Worm (Caenorhabditis elegans) whole organism, L3 larva: ENCODE data around the gene sra-28.

Experiments
- R02D3.7 ChIP-seq: fragments of 150-350 bp; optimal IDR thresholded peaks from 2 replicates; lab custom pipeline; 2014; ENCODE audit warnings: missing biosample characterization, missing genetic modification characterization
- ZK546.5 ChIP-seq: sonication (generic microtip); optimal IDR thresholded peaks from 2 replicates; lab custom pipeline; 2017; ENCODE audit warnings: missing biosample characterization, missing genetic modification characterization
- aly-2 ChIP-seq: fragments of 150-350 bp; optimal IDR thresholded peaks from 2 replicates; lab custom pipeline; 2014; ENCODE audit warnings: missing biosample characterization, missing genetic modification characterization
- ama-1 ChIP-seq: fragments of 150-350 bp; optimal IDR thresholded peaks from 2 replicates; lab custom pipeline; 2018
- ceh-16 ChIP-seq: sonication (generic microtip); optimal IDR thresholded peaks from 2 replicates; lab custom pipeline; 2017; ENCODE audit warnings: missing biosample characterization, missing genetic modification characterization
- ceh-28 ChIP-seq: fragments of 150-350 bp; optimal IDR thresholded peaks from 2 replicates; lab custom pipeline; 2014; ENCODE audit warnings: missing biosample characterization, missing genetic modification reagents, missing genetic modification characterization
- ceh-82 ChIP-seq: fragments of 150-350 bp; optimal IDR thresholded peaks from 2 replicates; lab custom pipeline; 2014; ENCODE audit warnings: missing biosample characterization, missing genetic modification characterization
- daf-12 ChIP-seq: fragments of 150-350 bp; optimal IDR thresholded peaks from 2 replicates; lab custom pipeline; 2014; ENCODE audit warnings: missing biosample characterization, missing genetic modification reagents, missing genetic modification characterization
- egl-27 ChIP-seq: sonication (generic microtip); optimal IDR thresholded peaks from 4 replicates; lab custom pipeline; 2017; ENCODE audit warnings: missing biosample characterization, missing genetic modification reagents, missing genetic modification characterization
- egl-5 ChIP-seq: fragments of 150-350 bp; optimal IDR thresholded peaks from 2 replicates; lab custom pipeline; 2017; ENCODE audit warnings: missing biosample characterization, missing genetic modification reagents, missing genetic modification characterization, inconsistent platforms
- elt-2 ChIP-seq: sonication (generic microtip); optimal IDR thresholded peaks from 2 replicates; lab custom pipeline; 2016; ENCODE audit warnings: missing genetic modification reagents, mild to moderate bottlenecking, missing genetic modification characterization, missing compliant biosample characterization
- eor-1 ChIP-seq, 2 experiments: fragments of 150-350 bp; optimal IDR thresholded peaks; 2 replicates each; lab custom pipeline; 2014 to 2018; ENCODE audit warnings: missing biosample characterization in 2 of 2, missing genetic modification characterization in 2 of 2
- fkh-10 ChIP-seq: sonication (generic microtip); optimal IDR thresholded peaks from 2 replicates; lab custom pipeline; 2017; ENCODE audit warnings: missing biosample characterization, missing genetic modification reagents, missing genetic modification characterization
- fkh-2 ChIP-seq: fragments of 150-350 bp; optimal IDR thresholded peaks from 2 replicates; lab custom pipeline; 2014; ENCODE audit warnings: missing biosample characterization, missing genetic modification reagents, missing genetic modification characterization
- fos-1 ChIP-seq: fragments of 150-350 bp; optimal IDR thresholded peaks from 2 replicates; lab custom pipeline; 2014; ENCODE audit warnings: missing biosample characterization, missing genetic modification characterization
- hmg-11 ChIP-seq: sonication (generic microtip); optimal IDR thresholded peaks from 2 replicates; lab custom pipeline; 2016; ENCODE audit warnings: missing genetic modification characterization, missing compliant biosample characterization
- lin-15B ChIP-seq: fragments of 150-350 bp; optimal IDR thresholded peaks from 2 replicates; lab custom pipeline; 2014; ENCODE audit warnings: missing biosample characterization, missing genetic modification characterization
- lin-39 ChIP-seq: fragments of 150-350 bp; optimal IDR thresholded peaks from 2 replicates; lab custom pipeline; 2018; ENCODE audit warnings: missing biosample characterization, missing genetic modification reagents, missing genetic modification characterization
- lsy-12 ChIP-seq: sonication (generic microtip); optimal IDR thresholded peaks from 2 replicates; lab custom pipeline; 2016; ENCODE audit warnings: mild to moderate bottlenecking, missing genetic modification characterization, missing compliant biosample characterization
- mdl-1 ChIP-seq: fragments of 150-350 bp; optimal IDR thresholded peaks from 2 replicates; lab custom pipeline; 2014; ENCODE audit warnings: missing biosample characterization, missing genetic modification characterization
- nfya-1 ChIP-seq: sonication (generic microtip); optimal IDR thresholded peaks from 2 replicates; lab custom pipeline; 2017; ENCODE audit warnings: missing genetic modification characterization, mild to moderate bottlenecking, missing compliant biosample characterization, antibody characterized with exemption, moderate library complexity; ENCODE audit not compliant: insufficient read depth
- nhr-11 ChIP-seq: fragments of 150-350 bp; optimal IDR thresholded peaks from 2 replicates; lab custom pipeline; 2014; ENCODE audit warnings: missing biosample characterization, missing genetic modification characterization
- nhr-12 ChIP-seq: fragments of 150-350 bp; optimal IDR thresholded peaks from 2 replicates; lab custom pipeline; 2014; ENCODE audit warnings: missing biosample characterization, missing genetic modification characterization
- nhr-23 ChIP-seq: fragments of 150-350 bp; optimal IDR thresholded peaks from 2 replicates; lab custom pipeline; 2014; ENCODE audit warnings: missing biosample characterization, missing genetic modification reagents, missing genetic modification characterization
- nhr-237 ChIP-seq: fragments of 150-350 bp; optimal IDR thresholded peaks from 2 replicates; lab custom pipeline; 2014; ENCODE audit warnings: missing biosample characterization, missing genetic modification characterization
- nhr-25 ChIP-seq: sonication (generic microtip); optimal IDR thresholded peaks from 2 replicates; lab custom pipeline; 2017; ENCODE audit warnings: missing biosample characterization, missing genetic modification characterization
- nhr-43 ChIP-seq: sonication (generic microtip); optimal IDR thresholded peaks from 2 replicates; lab custom pipeline; 2016; ENCODE audit warnings: mild to moderate bottlenecking, missing genetic modification characterization, missing compliant biosample characterization; ENCODE audit not compliant: poor library complexity, severe bottlenecking
- nhr-76 ChIP-seq: fragments of 150-350 bp; sonication (generic microtip); optimal IDR thresholded peaks from 5 replicates; lab custom pipeline; 2014; ENCODE audit warnings: missing biosample characterization, missing genetic modification characterization
- nhr-77 ChIP-seq: fragments of 150-350 bp; optimal IDR thresholded peaks from 2 replicates; lab custom pipeline; 2014; ENCODE audit warnings: missing biosample characterization, missing genetic modification characterization
- pha-4 ChIP-seq: fragments of 150-350 bp; optimal IDR thresholded peaks from 2 replicates; lab custom pipeline; 2014; ENCODE audit warnings: missing biosample characterization, missing genetic modification reagents, missing genetic modification characterization
- pqm-1 ChIP-seq: fragments of 150-350 bp; optimal IDR thresholded peaks from 2 replicates; lab custom pipeline; 2017; ENCODE audit warnings: missing biosample characterization, missing genetic modification characterization, inconsistent platforms
- sea-2 ChIP-seq: fragments of 150-350 bp; sonication (generic microtip); optimal IDR thresholded peaks from 4 replicates; lab custom pipeline; 2014; ENCODE audit warnings: missing biosample characterization, missing genetic modification reagents, missing genetic modification characterization
- skn-1 ChIP-seq: fragments of 150-350 bp; optimal IDR thresholded peaks from 2 replicates; lab custom pipeline; 2014; ENCODE audit warnings: missing biosample characterization, missing genetic modification characterization
- snpc-4 ChIP-seq: fragments of 150-350 bp; optimal IDR thresholded peaks from 2 replicates; lab custom pipeline; 2014; ENCODE audit warnings: missing biosample characterization, missing genetic modification characterization
- tbx-2 ChIP-seq: sonication (generic microtip); optimal IDR thresholded peaks from 2 replicates; lab custom pipeline; 2016; ENCODE audit warnings: mild to moderate bottlenecking, missing genetic modification characterization, missing compliant biosample characterization
- unc-62 ChIP-seq: fragments of 150-350 bp; sonication (generic microtip); optimal IDR thresholded peaks from 4 replicates; lab custom pipeline; 2014; ENCODE audit warnings: missing biosample characterization, missing genetic modification reagents, missing genetic modification characterization
- ztf-11 ChIP-seq: fragments of 150-350 bp; optimal IDR thresholded peaks from 2 replicates; lab custom pipeline; 2014; ENCODE audit warnings: missing biosample characterization, missing genetic modification characterization

Gene sra-28

DNA sequence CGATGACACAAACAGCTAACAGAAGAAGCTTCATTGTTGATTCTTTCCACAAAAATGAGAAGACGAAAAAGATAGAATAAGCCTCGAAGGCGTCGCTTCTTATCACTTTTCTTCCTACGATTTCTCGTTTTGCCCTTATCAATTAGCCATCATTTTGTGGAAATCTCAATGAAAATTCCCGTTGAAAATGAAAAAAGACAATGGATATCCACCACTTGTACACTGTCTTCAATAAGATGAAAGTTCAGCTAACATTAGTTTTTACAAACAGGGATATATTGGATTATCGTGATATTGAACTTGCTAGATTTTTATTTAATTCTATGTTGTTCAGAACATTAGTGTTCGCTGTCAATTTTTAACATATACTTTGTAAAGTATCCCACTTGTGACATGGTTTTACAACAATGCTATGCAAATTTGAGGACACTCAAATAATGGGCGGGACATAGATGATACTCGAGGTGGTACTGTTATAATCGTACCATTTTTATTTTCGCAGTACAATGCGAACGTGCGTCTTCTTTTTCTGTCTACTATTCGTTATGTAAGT, 6.9 kb downstream of the sra-28 start, which contains the start of the genes F18C5.5 and F18C5.9:
F18C5.5 (minus strand) TSS at position 101 of the 553 bp plus-strand sequence.
F18C5.9 (plus strand) TSS at position 503 of the 553 bp plus-strand sequence.
- TF ChIP-seq lin-15B, result no peak
- TF ChIP-seq fkh-2 (tag; lab: Kevin White, UChicago), result no peak
- TF ChIP-seq daf-12 (tag; lab: Kevin White, UChicago), result no peak
- no peak for TF ChIP-seq mdl-1 (tag; lab: Kevin White, UChicago)
- TF ChIP-seq egl-5 (tag; lab: Kevin White, UChicago), result no peak
- no peak for TF ChIP-seq aly-2 (tag; lab: Kevin White, UChicago)
- TF ChIP-seq fkh-10 (GFP tag; lab: Kevin White, UChicago), result no peak
- TF ChIP-seq nhr-237 (tag; lab: Kevin White, UChicago), result no peak
- TF ChIP-seq ceh-28 (tag; lab: Kevin White, UChicago), result no peak
- no peak for TF ChIP-seq skn-1 (tag; lab: Kevin White, UChicago)
- no peak for TF ChIP-seq eor-1 (tag; optimal IDR thresholded peaks at IDR 0.05; lab: Kevin White, UChicago)
- no peak for TF ChIP-seq R02D3.7 (tag; lab: Kevin White, UChicago)
- TF ChIP-seq nhr-23 (tag; lab: Kevin White, UChicago), result no peak
- TF ChIP-seq ZK546.5 (tag; lab: Kevin White, UChicago), result no peak
- no peak for TF ChIP-seq nhr-11 (tag; lab: Kevin White, UChicago)

DNA sequence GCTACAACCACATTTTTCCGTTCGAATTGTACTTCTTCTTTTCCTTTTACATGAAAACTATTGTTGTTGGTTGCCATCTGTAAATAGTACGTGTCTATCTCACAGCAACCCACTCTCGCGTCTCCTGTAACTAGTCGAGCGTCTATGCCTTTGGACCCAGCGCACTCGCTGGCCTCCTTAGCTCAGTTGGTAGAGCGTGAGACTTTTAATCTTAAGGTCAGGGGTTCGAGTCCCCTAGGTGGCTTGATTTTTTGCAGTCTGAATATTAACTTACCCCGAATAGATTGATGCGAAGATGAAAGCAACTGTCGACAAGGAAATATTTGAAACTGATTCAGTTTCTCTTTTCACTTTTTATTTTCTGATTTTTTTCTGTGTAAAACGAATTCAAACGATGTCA, 8.5 kb downstream of the sra-28 start, which contains the start of gene mpz-3:
mpz-3 (minus strand) TSS at position 320 of the 400 bp plus-strand sequence.
- TF ChIP-seq ceh-16 (tag; lab: Kevin White, UChicago) (no peak), ceh-82 (tag; lab: Kevin White, UChicago) (no peak), nhr-25 (tag; lab: Kevin White, UChicago) (no peak), nfya-1 (peak; percentile 9), ceh-28 (tag; lab: Kevin White, UChicago) (no peak), pqm-1 (tag; lab: Kevin White, UChicago) (no peak), sea-2 (GFP tag; lab: Kevin White, UChicago) (no peak), nhr-43 (tag; lab: Kevin White, UChicago) (peak; percentile 56), tbx-2 (peak; percentile 8), nhr-77 (tag; lab: Kevin White, UChicago) (no peak), lin-39 (tag; lab: Kevin White, UChicago) (peak; percentile 73), fos-1 (no peak), egl-27 (tag; lab: Kevin White, UChicago) (no peak), lin-15B (no peak), ZK546.5 (tag; lab: Kevin White, UChicago) (no peak), ztf-11 (tag; lab: Kevin White, UChicago) (no peak), hmg-11 (tag; lab: Kevin White, UChicago) (no peak), elt-2 (tag; lab: Kevin White, UChicago) (peak; percentile 17), snpc-4 (tag; lab: Kevin White, UChicago) (no peak), aly-2 (tag; lab: Kevin White, UChicago) (no peak), nhr-12 (tag; lab: Kevin White, UChicago) (no peak), nhr-23 (tag; lab: Kevin White, UChicago) (no peak), pha-4 (peak; percentile 56), fkh-2 (tag; lab: Kevin White, UChicago) (no peak), R02D3.7 (tag; lab: Kevin White, UChicago) (no peak), lsy-12 (tag; lab: Kevin White, UChicago) (peak; percentile 42), ama-1 (peak; percentile 23), nhr-76 (no peak), nhr-237 (tag; lab: Kevin White, UChicago) (no peak)

DNA sequence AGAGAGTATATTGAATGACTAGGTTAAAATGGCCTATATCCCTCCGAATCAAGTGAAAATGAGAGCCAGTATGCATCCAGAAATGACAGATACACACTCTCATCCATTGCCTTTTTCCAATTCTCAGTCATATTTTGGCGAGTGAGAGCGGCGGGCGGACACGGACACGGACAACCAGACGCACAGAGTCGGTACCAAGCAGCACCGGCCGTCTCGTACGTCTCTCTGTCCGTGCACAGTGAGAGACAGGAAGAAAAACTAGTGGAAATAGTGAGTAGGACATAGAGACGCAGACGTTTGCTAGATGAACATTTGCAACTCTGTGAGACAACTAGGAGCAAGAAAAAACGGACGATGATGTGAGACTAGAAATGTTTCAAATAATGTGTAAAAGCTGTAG, 10.3 kb downstream of the sra-28 start:
- peak; percentile 67 for TF ChIP-seq snpc-4 (tag; lab: Kevin White, UChicago)
- TF ChIP-seq lin-39 (tag; lab: Kevin White, UChicago), result peak; percentile 70
- no peak for TF ChIP-seq tbx-2
- no peak for TF ChIP-seq unc-62 (GFP tag; lab: Kevin White, UChicago)
- TF ChIP-seq lin-15B, result peak; percentile 16
- TF ChIP-seq ceh-28 (tag; lab: Kevin White, UChicago), result peak; percentile 21
- peak; percentile 3 for TF ChIP-seq elt-2 (tag; lab: Kevin White, UChicago)
- peak; percentile 55 for TF ChIP-seq nfya-1
- peak; percentile 55 for TF ChIP-seq hmg-11 (tag; lab: Kevin White, UChicago)
- TF ChIP-seq, all 47 proteins: peak for 7
